Fruit fly (Drosophila melanogaster) whole organism, embryonic: ENCODE measurements around the gene Pex5.
A peak's percentile ranks its signal among the peaks of the same experiment; 100 is the strongest.

Source experiments
- Antp ChIP-seq: fragments of 200-800 bp; sonication (Bioruptor generic); optimal IDR thresholded peaks from 3 replicates; lab custom pipeline; 2016; ENCODE audit warnings: missing biosample characterization, missing genetic modification characterization
- Atf-2 ChIP-seq: fragments of 200-800 bp; sonication (Bioruptor generic); optimal IDR thresholded peaks from 2 replicates; lab custom pipeline; 2016; ENCODE audit warnings: missing biosample characterization, missing genetic modification characterization
- CG11247 ChIP-seq: fragments of 200-800 bp; sonication (Bioruptor generic); IDR thresholded peaks from 2 replicates; pipeline ENCODE4 v1.3.6; 2022; ENCODE audit warnings: missing biosample characterization, missing genetic modification characterization
- CG12391 ChIP-seq: fragments of 200-800 bp; sonication (Bioruptor generic); optimal IDR thresholded peaks from 3 replicates; lab custom pipeline; 2018; ENCODE audit warnings: missing biosample characterization, mild to moderate bottlenecking, missing genetic modification characterization, moderate library complexity
- CG12769 ChIP-seq: fragments of 200-800 bp; sonication (Bioruptor generic); optimal IDR thresholded peaks from 2 replicates; lab custom pipeline; 2019; ENCODE audit warnings: missing biosample characterization, mild to moderate bottlenecking, missing genetic modification characterization, moderate library complexity
- CG12942 ChIP-seq: fragments of 200-800 bp; sonication (Bioruptor generic); optimal IDR thresholded peaks from 3 replicates; lab custom pipeline; 2016; ENCODE audit warnings: missing biosample characterization, missing genetic modification characterization
- CG13287 ChIP-seq: fragments of 200-800 bp; sonication (Bioruptor generic); IDR thresholded peaks from 2 replicates; pipeline ENCODE4 v1.3.6; 2022; ENCODE audit warnings: missing biosample characterization, missing genetic modification characterization; ENCODE audit not compliant: partially characterized antibody
- CG14860 ChIP-seq: fragments of 200-800 bp; sonication (Bioruptor generic); IDR thresholded peaks from 3 replicates; pipeline ENCODE4 v1.3.6; 2022; ENCODE audit warnings: missing biosample characterization, missing genetic modification characterization; ENCODE audit not compliant: partially characterized antibody
- CG15479 ChIP-seq: fragments of 200-800 bp; sonication (Bioruptor generic); optimal IDR thresholded peaks from 3 replicates; lab custom pipeline; 2019; ENCODE audit warnings: missing biosample characterization, mild to moderate bottlenecking, missing genetic modification characterization, moderate library complexity
- CG17359 ChIP-seq: fragments of 200-800 bp; sonication (Bioruptor generic); optimal IDR thresholded peaks from 3 replicates; lab custom pipeline; 2018; ENCODE audit warnings: missing biosample characterization, mild to moderate bottlenecking, missing genetic modification characterization, moderate library complexity
- CG17802 ChIP-seq: fragments of 200-800 bp; sonication (Bioruptor generic); optimal IDR thresholded peaks from 2 replicates; lab custom pipeline; 2018; ENCODE audit warnings: missing biosample characterization, mild to moderate bottlenecking, missing genetic modification characterization, moderate library complexity
- CG2116 ChIP-seq: fragments of 200-800 bp; sonication (Bioruptor generic); optimal IDR thresholded peaks from 3 replicates; lab custom pipeline; 2018; ENCODE audit warnings: missing biosample characterization, mild to moderate bottlenecking, missing genetic modification characterization
- CG31224 ChIP-seq: fragments of 200-800 bp; sonication (Bioruptor generic); IDR thresholded peaks from 2 replicates; pipeline ENCODE4 v1.3.6; 2022; ENCODE audit warnings: missing biosample characterization, missing genetic modification characterization
- CG31365 ChIP-seq: fragments of 200-800 bp; sonication (Bioruptor generic); optimal IDR thresholded peaks from 2 replicates; lab custom pipeline; 2018; ENCODE audit warnings: missing biosample characterization, mild to moderate bottlenecking, missing genetic modification characterization
- CG32532 ChIP-seq: fragments of 200-800 bp; sonication (Bioruptor generic); IDR thresholded peaks from 2 replicates; pipeline ENCODE4 v1.3.6; 2022; ENCODE audit warnings: missing biosample characterization, missing genetic modification characterization
- CG32772 ChIP-seq: fragments of 200-800 bp; sonication (Bioruptor generic); IDR thresholded peaks from 2 replicates; pipeline ENCODE4 v1.3.6; 2022; ENCODE audit warnings: missing biosample characterization, missing genetic modification characterization
- CG34376 ChIP-seq: fragments of 200-800 bp; sonication (Bioruptor generic); optimal IDR thresholded peaks from 2 replicates; lab custom pipeline; 2018; ENCODE audit warnings: missing biosample characterization, mild to moderate bottlenecking, missing genetic modification characterization
- CG4404 ChIP-seq: fragments of 200-800 bp; sonication (Bioruptor generic); IDR thresholded peaks from 2 replicates; pipeline ENCODE4 v1.3.6; 2022; ENCODE audit warnings: missing biosample characterization, missing genetic modification characterization
- CG6689 ChIP-seq: fragments of 200-800 bp; sonication (Bioruptor generic); IDR thresholded peaks from 2 replicates; pipeline ENCODE4 v1.3.6; 2022; ENCODE audit warnings: missing biosample characterization, missing genetic modification characterization
- CG7357 ChIP-seq: fragments of 200-800 bp; sonication (Bioruptor generic); IDR thresholded peaks from 3 replicates; pipeline ENCODE4 v1.3.6; 2022; ENCODE audit warnings: missing biosample characterization, missing genetic modification characterization
- CG8290 ChIP-seq, 3 experiments: fragments of 200-800 bp; sonication (Bioruptor generic); optimal IDR thresholded peaks; 2 replicates each; lab custom pipeline; 2016 to 2019; ENCODE audit warnings: missing biosample characterization in 3 of 3, missing genetic modification characterization in 3 of 3, mild to moderate bottlenecking in 2 of 3, moderate library complexity in 1 of 3
- CG9817 ChIP-seq: fragments of 200-800 bp; sonication (Bioruptor generic); optimal IDR thresholded peaks from 2 replicates; lab custom pipeline; 2018; ENCODE audit warnings: missing biosample characterization, mild to moderate bottlenecking, missing genetic modification characterization, moderate library complexity
- CG9876 ChIP-seq: fragments of 200-800 bp; sonication (Bioruptor generic); optimal IDR thresholded peaks from 2 replicates; lab custom pipeline; 2016; ENCODE audit warnings: missing biosample characterization, missing genetic modification characterization
- H2.0 ChIP-seq: fragments of 200-800 bp; sonication (Bioruptor generic); IDR thresholded peaks from 2 replicates; pipeline ENCODE4 v1.3.6; 2022; ENCODE audit warnings: missing biosample characterization, missing genetic modification characterization
- HHEX ChIP-seq: fragments of 200-800 bp; sonication (Bioruptor generic); optimal IDR thresholded peaks from 3 replicates; lab custom pipeline; 2017; ENCODE audit warnings: missing biosample characterization, mild to moderate bottlenecking, missing genetic modification characterization, missing genetic modification reagents
- Hr51 ChIP-seq, 2 experiments: fragments of 200-800 bp; sonication (Bioruptor generic); optimal IDR thresholded peaks; 2 replicates in 1 of 2; 3 replicates in 1 of 2; lab custom pipeline; 2016 to 2018; ENCODE audit warnings: missing biosample characterization in 2 of 2, missing genetic modification characterization in 2 of 2, mild to moderate bottlenecking in 1 of 2, moderate library complexity in 1 of 2
- Lhr ChIP-seq: fragments of 200-800 bp; sonication (Bioruptor generic); optimal IDR thresholded peaks from 3 replicates; lab custom pipeline; 2017; ENCODE audit warnings: mild to moderate bottlenecking, missing biosample characterization, missing genetic modification reagents, missing genetic modification characterization
- Rx ChIP-seq: fragments of 200-800 bp; sonication (Bioruptor generic); IDR thresholded peaks from 2 replicates; pipeline ENCODE4 v1.3.6; 2022; ENCODE audit warnings: missing biosample characterization, missing genetic modification characterization
- Sox102F ChIP-seq: fragments of 200-800 bp; sonication (Bioruptor generic); optimal IDR thresholded peaks from 2 replicates; lab custom pipeline; 2018; ENCODE audit warnings: missing biosample characterization, mild to moderate bottlenecking, missing genetic modification characterization, moderate library complexity
- Xbp1 ChIP-seq: fragments of 200-800 bp; sonication (Bioruptor generic); optimal IDR thresholded peaks from 3 replicates; lab custom pipeline; 2016; ENCODE audit warnings: missing biosample characterization, mild to moderate bottlenecking, missing genetic modification characterization
- YL-1 ChIP-seq: fragments of 200-800 bp; sonication (Bioruptor generic); optimal IDR thresholded peaks from 3 replicates; lab custom pipeline; 2017; ENCODE audit warnings: missing biosample characterization, mild to moderate bottlenecking, missing genetic modification characterization
- bsh ChIP-seq, 2 experiments: fragments of 200-800 bp; sonication (Bioruptor generic); optimal IDR thresholded peaks; 2 replicates each; lab custom pipeline; 2017 to 2018; ENCODE audit warnings: mild to moderate bottlenecking in 2 of 2, missing biosample characterization in 2 of 2, missing genetic modification characterization in 2 of 2, moderate library complexity in 1 of 2
- cad ChIP-seq: fragments of >200 bp; optimal IDR thresholded peaks from 2 replicates; lab custom pipeline; 2017; ENCODE audit warnings: missing biosample characterization, missing genetic modification characterization
- chinmo ChIP-seq: fragments of 200-800 bp; sonication (Bioruptor generic); IDR thresholded peaks from 4 replicates; pipeline ENCODE4 v1.3.6; 2022; ENCODE audit warnings: missing biosample characterization, missing genetic modification characterization; ENCODE audit not compliant: partially characterized antibody
- da ChIP-seq: fragments of 200-800 bp; sonication (Bioruptor generic); optimal IDR thresholded peaks from 2 replicates; lab custom pipeline; 2016; ENCODE audit warnings: missing biosample characterization, missing genetic modification characterization
- dmrt11E ChIP-seq: fragments of 200-800 bp; sonication (Bioruptor generic); optimal IDR thresholded peaks from 3 replicates; lab custom pipeline; 2018; ENCODE audit warnings: missing biosample characterization, mild to moderate bottlenecking, missing genetic modification characterization, moderate library complexity
- ftz-f1 ChIP-seq: fragments of 200-800 bp; sonication (Bioruptor generic); optimal IDR thresholded peaks from 2 replicates; lab custom pipeline; 2016; ENCODE audit warnings: missing biosample characterization, missing genetic modification characterization
- h ChIP-seq: fragments of >200 bp; optimal IDR thresholded peaks from 2 replicates; lab custom pipeline; 2017
- jing ChIP-seq: fragments of 200-800 bp; sonication (Bioruptor generic); optimal IDR thresholded peaks from 2 replicates; lab custom pipeline; 2018; ENCODE audit warnings: missing biosample characterization, mild to moderate bottlenecking, missing genetic modification characterization
- maf-S ChIP-seq: fragments of 200-800 bp; sonication (Bioruptor generic); optimal IDR thresholded peaks from 2 replicates; lab custom pipeline; 2016; ENCODE audit warnings: missing biosample characterization, missing genetic modification characterization
- mam ChIP-seq: fragments of 200-800 bp; sonication (Bioruptor generic); optimal IDR thresholded peaks from 3 replicates; lab custom pipeline; 2016; ENCODE audit warnings: missing biosample characterization, missing genetic modification characterization
- mirr ChIP-seq: fragments of 200-800 bp; sonication (Bioruptor generic); optimal IDR thresholded peaks from 3 replicates; lab custom pipeline; 2018; ENCODE audit warnings: missing biosample characterization, mild to moderate bottlenecking, missing genetic modification characterization
- oc ChIP-seq: fragments of 200-800 bp; sonication (Bioruptor generic); optimal IDR thresholded peaks from 2 replicates; lab custom pipeline; 2018; ENCODE audit warnings: missing biosample characterization, mild to moderate bottlenecking, missing genetic modification characterization, moderate library complexity
- pan ChIP-seq, 4 experiments: fragments of >200 bp in 3 of 4; fragments of 200-800 bp in 1 of 4; sonication (Bioruptor generic) in 1 of 4; optimal IDR thresholded peaks in 3 of 4; IDR thresholded peaks in 1 of 4; 2 replicates each; pipeline versions ENCODE4 v1.3.6 to Lab custom; 2017 to 2022; ENCODE audit warnings: missing biosample characterization in 2 of 4, missing genetic modification characterization in 2 of 4, mixed read lengths in 1 of 4
- prd ChIP-seq, 3 experiments: fragments of >200 bp in 2 of 3; fragments of 200-800 bp in 1 of 3; sonication (Bioruptor generic) in 1 of 3; optimal IDR thresholded peaks in 2 of 3; IDR thresholded peaks in 1 of 3; 2 replicates in 2 of 3; 3 replicates in 1 of 3; pipeline versions ENCODE4 v1.3.6 to Lab custom; 2017 to 2022; ENCODE audit warnings: missing biosample characterization in 1 of 3, missing genetic modification characterization in 1 of 3
- sug ChIP-seq: fragments of 200-800 bp; optimal IDR thresholded peaks from 2 replicates; lab custom pipeline; 2019; ENCODE audit warnings: missing biosample characterization, mild to moderate bottlenecking, missing genetic modification characterization, moderate library complexity
- vnd ChIP-seq: fragments of 200-800 bp; sonication (Bioruptor generic); IDR thresholded peaks from 3 replicates; pipeline ENCODE4 v1.3.6; 2022; ENCODE audit warnings: missing biosample characterization, missing genetic modification characterization; ENCODE audit not compliant: partially characterized antibody

The Pex5 gene

DNA sequence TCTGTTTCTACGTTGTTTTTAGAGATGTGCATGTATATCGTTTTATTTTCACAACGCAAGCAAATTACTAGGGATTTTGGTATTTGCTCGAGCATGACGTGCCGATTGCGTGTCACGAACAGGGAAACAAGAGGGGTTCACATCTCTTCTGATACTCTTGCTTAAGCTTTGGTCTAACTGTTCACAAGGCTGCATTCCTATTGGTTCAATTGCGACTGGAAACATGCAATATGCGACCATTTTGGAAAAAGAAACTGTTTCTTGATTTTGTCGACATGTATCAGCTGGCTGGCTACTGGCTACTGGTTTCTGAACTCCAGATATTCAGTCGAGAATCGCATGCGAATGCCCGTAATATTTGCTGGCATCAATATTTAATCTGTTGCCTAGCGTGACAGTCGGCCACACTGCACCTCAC is 11.3 kb upstream of the Pex5 start, which contains the start of gene Coa8 (continued):
- TF ChIP-seq Lhr (GFP tag; lab: Kevin White, UChicago) (peak; percentile 31), sug (tag; lab: Kevin White, UChicago) (peak; percentile 33), CG7357 (GFP tag; lab: Robert Waterston, UW) (0 out of 3 replicates have a peak, but pooled peaks have one; percentile 5), CG12391 (tag; lab: Kevin White, UChicago) (peak; percentile 39), chinmo (GFP tag; lab: Robert Waterston, UW) (no peak), bsh (GFP tag; optimal IDR thresholded peaks at IDR 0.05; lab: Kevin White, UChicago) (peak in 1 of 2 experiments; percentile 11), YL-1 (GFP tag; lab: Kevin White, UChicago) (peak; percentile 10), CG15479 (GFP tag; lab: Kevin White, UChicago) (no peak), CG31365 (tag; lab: Kevin White, UChicago) (no peak), HHEX (GFP tag; lab: Kevin White, UChicago) (no peak), Rx (peak; percentile 14; the same call in 1 of the 2 replicates), jing (GFP tag; lab: Kevin White, UChicago) (no peak), Hr51 (GFP tag; optimal IDR thresholded peaks at IDR 0.05; lab: Kevin White, UChicago) (peak in 1 of 2 experiments; percentile 34), mirr (GFP tag; lab: Kevin White, UChicago) (peak; percentile 32), CG32772 (GFP tag; lab: Robert Waterston, UW) (0 out of 2 replicates have a peak, but pooled peaks have one; percentile 47), CG12942 (GFP tag; lab: Kevin White, UChicago) (peak; percentile 23), CG17359 (tag; lab: Kevin White, UChicago) (peak; percentile 12), CG12769 (tag; lab: Kevin White, UChicago) (no peak), CG6689 (GFP tag; lab: Robert Waterston, UW) (peak; percentile 25; the same call in 1 of the 2 replicates), pan (optimal IDR thresholded peaks at IDR 0.05; lab: Kevin White, UChicago) (no peak), pan (GFP tag; optimal IDR thresholded peaks at IDR 0.05 in 1 of 2, IDR thresholded peaks at IDR 0.05 in 1 of 2) (peak in 1 of 2 experiments; percentile 54), Antp (peak; percentile 47), da (GFP tag; lab: Kevin White, UChicago) (no peak), Sox102F (GFP tag; lab: Kevin White, UChicago) (no peak), oc (tag; lab: Kevin White, UChicago) (no peak), CG32532 (GFP tag; lab: Robert Waterston, UW) (peak; percentile 71; the same call in 1 of the 2 replicates), Atf-2 (GFP tag; lab: Kevin White, UChicago) (no peak), maf-S (GFP tag; lab: Kevin White, UChicago) (peak; percentile 15), CG11247 (GFP tag; lab: Robert Waterston, UW) (0 out of 2 replicates have a peak, but pooled peaks have one; percentile 19), CG4404 (GFP tag; lab: Robert Waterston, UW) (peak; percentile 33; the same call in 1 of the 2 replicates), CG9817 (tag; lab: Kevin White, UChicago) (peak; percentile 45), cad (GFP tag; lab: Kevin White, UChicago) (no peak), dmrt11E (tag; lab: Kevin White, UChicago) (peak; percentile 6), CG17802 (tag; lab: Kevin White, UChicago) (no peak), ftz-f1 (GFP tag; lab: Kevin White, UChicago) (no peak), CG31224 (GFP tag; lab: Robert Waterston, UW) (peak; percentile 87), CG34376 (GFP tag; lab: Kevin White, UChicago) (peak; percentile 30), CG9876 (GFP tag; lab: Kevin White, UChicago) (peak; percentile 17), mam (GFP tag; lab: Kevin White, UChicago) (peak; percentile 40), vnd (GFP tag; lab: Robert Waterston, UW) (peak; percentile 50), prd (optimal IDR thresholded peaks at IDR 0.05; lab: Kevin White, UChicago) (no peak), prd (GFP tag; IDR thresholded peaks at IDR 0.05; lab: Robert Waterston, UW) (peak; percentile 61), CG8290 (GFP tag; optimal IDR thresholded peaks at IDR 0.05; lab: Kevin White, UChicago) (peak; percentile 13), CG8290 (tag; optimal IDR thresholded peaks at IDR 0.05; lab: Kevin White, UChicago) (peak; percentile 62 to 77), h (lab: Kevin White, UChicago) (no peak), CG13287 (GFP tag; lab: Robert Waterston, UW) (peak; percentile 54), CG14860 (GFP tag; lab: Robert Waterston, UW) (peak; percentile 44; the same call in 2 of the 3 replicates), CG2116 (GFP tag; lab: Kevin White, UChicago) (peak; percentile 3), Xbp1 (peak; percentile 56), H2.0 (GFP tag; lab: Robert Waterston, UW) (0 out of 2 replicates have a peak, but pooled peaks have one; percentile 18)
